Fruit fly (Drosophila melanogaster) whole organism, wandering third instar larva: ENCODE results near the gene CG3526.

ENCODE experiments used
- CG32264 ChIP-seq: fragments of 200-800 bp; sonication (Bioruptor generic); optimal IDR thresholded peaks from 2 replicates; lab custom pipeline; 2016; ENCODE audit warnings: missing biosample characterization, missing genetic modification characterization
- CG9705 ChIP-seq: fragments of 200-800 bp; sonication (Bioruptor generic); optimal IDR thresholded peaks from 2 replicates; lab custom pipeline; 2018; ENCODE audit warnings: missing biosample characterization, mild to moderate bottlenecking, missing genetic modification characterization
- CrebA ChIP-seq: fragments of 200-800 bp; sonication (Bioruptor generic); optimal IDR thresholded peaks from 2 replicates; lab custom pipeline; 2016; ENCODE audit warnings: missing biosample characterization, mild to moderate bottlenecking, missing genetic modification characterization, borderline replicate concordance
- Dif ChIP-seq: fragments of 200-275, 200-300 bp; sonication (Bioruptor generic); optimal IDR thresholded peaks from 2 replicates; lab custom pipeline; 2018; ENCODE audit warnings: missing biosample characterization, missing genetic modification characterization; ENCODE audit not compliant: partially characterized antibody
- GATAd ChIP-seq: sonication (Bioruptor generic); optimal IDR thresholded peaks from 2 replicates; lab custom pipeline; 2016; ENCODE audit warnings: missing biosample characterization, missing genetic modification characterization
- HLH106 ChIP-seq: fragments of 200-800 bp; optimal IDR thresholded peaks from 3 replicates; lab custom pipeline; 2019; ENCODE audit warnings: missing biosample characterization, mild to moderate bottlenecking, missing genetic modification characterization, moderate library complexity
- Hnf4 ChIP-seq: fragments of 200-800 bp; sonication (Bioruptor generic); optimal IDR thresholded peaks from 2 replicates; lab custom pipeline; 2016; ENCODE audit warnings: missing biosample characterization, mild to moderate bottlenecking, missing genetic modification characterization
- Hr78 ChIP-seq: fragments of >200 bp; optimal IDR thresholded peaks from 2 replicates; lab custom pipeline; 2017; ENCODE audit warnings: missing biosample characterization, missing genetic modification characterization
- Hr83 ChIP-seq: fragments of 200-300 bp; sonication (Bioruptor generic); optimal IDR thresholded peaks from 2 replicates; lab custom pipeline; 2016; ENCODE audit warnings: missing biosample characterization, mild to moderate bottlenecking, missing genetic modification characterization, moderate library complexity; ENCODE audit not compliant: poor library complexity, severe bottlenecking
- Jra ChIP-seq: sonication (Bioruptor generic); optimal IDR thresholded peaks from 2 replicates; lab custom pipeline; 2016; ENCODE audit warnings: missing biosample characterization, missing genetic modification characterization
- Mio ChIP-seq: sonication (Bioruptor generic); optimal IDR thresholded peaks from 2 replicates; lab custom pipeline; 2016; ENCODE audit warnings: missing biosample characterization, missing genetic modification characterization
- Myc ChIP-seq: fragments of >200 bp; optimal IDR thresholded peaks from 2 replicates; lab custom pipeline; 2017
- OdsH ChIP-seq: fragments of 200-800 bp; sonication (Bioruptor generic); optimal IDR thresholded peaks from 2 replicates; lab custom pipeline; 2016; ENCODE audit warnings: missing biosample characterization, mild to moderate bottlenecking, missing genetic modification characterization
- Rel ChIP-seq, 2 experiments: fragments of 200-800 bp; sonication (Bioruptor generic) in 1 of 2; optimal IDR thresholded peaks; 2 replicates in 1 of 2; 3 replicates in 1 of 2; lab custom pipeline; 2016 to 2019; ENCODE audit warnings: mild to moderate bottlenecking in 2 of 2, missing biosample characterization in 2 of 2, missing genetic modification characterization in 2 of 2, moderate library complexity in 1 of 2
- Sp1 ChIP-seq: fragments of 200-800 bp; sonication (Bioruptor generic); optimal IDR thresholded peaks from 3 replicates; lab custom pipeline; 2019; ENCODE audit warnings: missing biosample characterization, mild to moderate bottlenecking, missing genetic modification characterization, moderate library complexity
- br ChIP-seq: fragments of 200-800 bp; sonication (Bioruptor generic); optimal IDR thresholded peaks from 2 replicates; lab custom pipeline; 2016; ENCODE audit warnings: missing biosample characterization, missing genetic modification characterization
- dl ChIP-seq, 2 experiments: fragments of 175-275, 200-275 bp in 1 of 2; fragments of 200-275 bp in 1 of 2; sonication (Bioruptor generic); optimal IDR thresholded peaks; lab custom pipeline; 2018; ENCODE audit warnings: mild to moderate bottlenecking in 2 of 2, missing biosample characterization in 2 of 2, missing genetic modification characterization in 2 of 2, moderate library complexity in 2 of 2; ENCODE audit not compliant: partially characterized antibody in 2 of 2, insufficient read depth in 1 of 2
- dmrt93B ChIP-seq: fragments of 200-800 bp; sonication (Bioruptor generic); optimal IDR thresholded peaks from 2 replicates; lab custom pipeline; 2018; ENCODE audit warnings: missing biosample characterization, mild to moderate bottlenecking, missing genetic modification characterization
- ey ChIP-seq: fragments of 200-800 bp; sonication (Bioruptor generic); optimal IDR thresholded peaks from 2 replicates; lab custom pipeline; 2016; ENCODE audit warnings: missing biosample characterization, missing genetic modification characterization
- foxo ChIP-seq, 2 experiments: fragments of 200-800 bp; sonication (Bioruptor generic); optimal IDR thresholded peaks; 2 replicates in 1 of 2; 3 replicates in 1 of 2; lab custom pipeline; 2016 to 2017; ENCODE audit warnings: missing biosample characterization in 2 of 2, missing genetic modification characterization in 2 of 2
- fru ChIP-seq: fragments of 200-800 bp; sonication (Bioruptor generic); optimal IDR thresholded peaks from 3 replicates; lab custom pipeline; 2016; ENCODE audit warnings: missing biosample characterization, mild to moderate bottlenecking, missing genetic modification characterization
- h ChIP-seq: fragments of 200-800 bp; sonication (Bioruptor generic); optimal IDR thresholded peaks from 3 replicates; lab custom pipeline; 2016; ENCODE audit warnings: missing biosample characterization, mild to moderate bottlenecking, missing genetic modification characterization
- jim ChIP-seq: fragments of 175-275, 200-325 bp; sonication (Bioruptor generic); optimal IDR thresholded peaks from 2 replicates; lab custom pipeline; 2016; ENCODE audit warnings: missing biosample characterization, mild to moderate bottlenecking, missing genetic modification characterization
- lola ChIP-seq: fragments of >200 bp; optimal IDR thresholded peaks from 2 replicates; lab custom pipeline; 2017; ENCODE audit warnings: missing biosample characterization, missing genetic modification characterization
- psq ChIP-seq: fragments of 200-800 bp; sonication (Bioruptor generic); optimal IDR thresholded peaks from 3 replicates; lab custom pipeline; 2017; ENCODE audit warnings: missing biosample characterization, mild to moderate bottlenecking, missing genetic modification characterization, moderate library complexity
- sage ChIP-seq: fragments of 200-800 bp; sonication (Bioruptor generic); optimal IDR thresholded peaks from 2 replicates; lab custom pipeline; 2016; ENCODE audit warnings: missing biosample characterization, mild to moderate bottlenecking, missing genetic modification characterization
- usp ChIP-seq: fragments of >200 bp; optimal IDR thresholded peaks from 2 replicates; lab custom pipeline; 2017; ENCODE audit warnings: missing biosample characterization, missing genetic modification characterization
- woc ChIP-seq: sonication (Bioruptor generic); optimal IDR thresholded peaks from 2 replicates; lab custom pipeline; 2016; ENCODE audit warnings: missing biosample characterization, mild to moderate bottlenecking, missing genetic modification characterization

The CG3526 gene

DNA sequence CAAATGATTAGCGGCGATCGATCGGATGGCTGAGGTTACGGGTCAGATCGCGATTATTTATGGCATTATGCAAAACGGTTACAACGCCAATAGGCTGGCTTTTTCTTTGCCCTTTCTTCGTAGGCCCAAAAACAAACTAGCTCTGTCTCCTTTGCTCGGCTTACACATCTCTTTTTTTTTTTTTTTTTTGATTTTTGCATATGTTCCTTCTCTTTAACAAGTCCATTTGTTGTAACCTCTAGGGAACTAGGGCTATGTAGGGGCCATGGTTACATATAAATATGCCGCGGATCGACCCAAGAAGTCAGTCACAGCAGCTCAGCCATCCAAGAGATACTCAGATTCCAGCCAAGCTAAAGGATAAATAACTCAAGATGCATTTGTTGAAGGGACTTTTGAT is 50.5 kb downstream of the CG3526 start, which contains the start of gene CG14421:
Gene CG14421 (plus strand): TSS at position 301 of the 400 bp plus-strand sequence.
- no peak for TF ChIP-seq OdsH (GFP tag; lab: Kevin White, UChicago)
- no peak for TF ChIP-seq Mio (GFP tag; lab: Kevin White, UChicago)
- TF ChIP-seq CG32264 (GFP tag; lab: Kevin White, UChicago): no peak
- TF ChIP-seq Dif (GFP tag; lab: Kevin White, UChicago): no peak
- TF ChIP-seq dmrt93B (GFP tag; lab: Kevin White, UChicago): no peak
- no peak for TF ChIP-seq Myc
- no peak for TF ChIP-seq Rel (GFP tag; optimal IDR thresholded peaks at IDR 0.05; lab: Kevin White, UChicago)
- TF ChIP-seq Rel (tag; optimal IDR thresholded peaks at IDR 0.05; lab: Kevin White, UChicago): no peak
- no peak for TF ChIP-seq h (GFP tag; lab: Kevin White, UChicago)
- TF ChIP-seq dl (GFP tag; optimal IDR thresholded peaks at IDR 0.05; lab: Kevin White, UChicago; ENCODE audit: insufficient read depth in 1 of 2, partially characterized antibody in 2 of 2): no peak
- TF ChIP-seq Jra (GFP tag; lab: Kevin White, UChicago): no peak
- TF ChIP-seq fru (GFP tag; lab: Kevin White, UChicago): no peak
- no peak for TF ChIP-seq HLH106 (tag; lab: Kevin White, UChicago)
- TF ChIP-seq jim (GFP tag; lab: Kevin White, UChicago): no peak
- TF ChIP-seq GATAd (GFP tag; lab: Kevin White, UChicago): no peak
- TF ChIP-seq woc (GFP tag; lab: Kevin White, UChicago): no peak
- no peak for TF ChIP-seq br
- TF ChIP-seq sage (GFP tag; lab: Kevin White, UChicago): no peak
- TF ChIP-seq lola (GFP tag; lab: Kevin White, UChicago): no peak

DNA sequence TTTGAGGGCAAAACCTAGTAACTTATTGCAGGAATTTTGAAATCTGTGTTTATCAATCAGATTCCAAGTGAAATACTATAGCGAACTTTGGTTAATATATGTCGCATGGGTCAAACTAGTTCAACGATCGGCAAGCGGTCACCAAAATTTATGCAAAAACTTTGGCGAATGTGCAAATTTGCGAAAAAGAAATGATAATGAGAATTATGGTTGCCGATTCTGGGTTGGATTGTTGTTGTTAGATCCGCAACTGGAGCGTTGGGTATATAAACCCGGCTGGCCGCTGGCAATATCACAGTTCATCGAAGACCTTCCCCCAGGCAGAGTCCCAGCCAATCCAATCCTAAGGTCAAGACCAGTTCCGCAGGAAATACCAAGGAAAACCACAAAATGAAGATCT is 52.5 kb downstream of the CG3526 start, which contains the start of gene CG14422:
Gene CG14422 (plus strand): TSS at position 301 of the 400 bp plus-strand sequence.
- TF ChIP-seq Hnf4 (no peak), lola (GFP tag; lab: Kevin White, UChicago) (no peak), jim (GFP tag; lab: Kevin White, UChicago) (no peak), fru (GFP tag; lab: Kevin White, UChicago) (no peak), foxo (GFP tag; optimal IDR thresholded peaks at IDR 0.05; lab: Kevin White, UChicago) (no peak), Jra (GFP tag; lab: Kevin White, UChicago) (no peak), usp (GFP tag; lab: Kevin White, UChicago) (no peak), Sp1 (no peak), sage (GFP tag; lab: Kevin White, UChicago) (no peak), CrebA (no peak), psq (no peak), Hr83 (no peak), ey (no peak), CG9705 (GFP tag; lab: Kevin White, UChicago) (no peak), HLH106 (tag; lab: Kevin White, UChicago) (no peak), Dif (GFP tag; lab: Kevin White, UChicago) (no peak), dl (GFP tag; optimal IDR thresholded peaks at IDR 0.05; lab: Kevin White, UChicago; ENCODE audit: insufficient read depth in 1 of 2, partially characterized antibody in 2 of 2) (no peak), CG32264 (GFP tag; lab: Kevin White, UChicago) (no peak), dmrt93B (GFP tag; lab: Kevin White, UChicago) (no peak), Hr78 (GFP tag; lab: Kevin White, UChicago) (no peak)
- TF ChIP-seq, all 38 proteins: peak for 0
